Worm (Caenorhabditis elegans): ENCODE results near the gene T22F3.10.
"Not testable (repeated sequence)": the region's sequence is repeated elsewhere in the genome, so short reads cannot be mapped to it uniquely, and the experiment has no call there.

Gene T22F3.10

DNA sequence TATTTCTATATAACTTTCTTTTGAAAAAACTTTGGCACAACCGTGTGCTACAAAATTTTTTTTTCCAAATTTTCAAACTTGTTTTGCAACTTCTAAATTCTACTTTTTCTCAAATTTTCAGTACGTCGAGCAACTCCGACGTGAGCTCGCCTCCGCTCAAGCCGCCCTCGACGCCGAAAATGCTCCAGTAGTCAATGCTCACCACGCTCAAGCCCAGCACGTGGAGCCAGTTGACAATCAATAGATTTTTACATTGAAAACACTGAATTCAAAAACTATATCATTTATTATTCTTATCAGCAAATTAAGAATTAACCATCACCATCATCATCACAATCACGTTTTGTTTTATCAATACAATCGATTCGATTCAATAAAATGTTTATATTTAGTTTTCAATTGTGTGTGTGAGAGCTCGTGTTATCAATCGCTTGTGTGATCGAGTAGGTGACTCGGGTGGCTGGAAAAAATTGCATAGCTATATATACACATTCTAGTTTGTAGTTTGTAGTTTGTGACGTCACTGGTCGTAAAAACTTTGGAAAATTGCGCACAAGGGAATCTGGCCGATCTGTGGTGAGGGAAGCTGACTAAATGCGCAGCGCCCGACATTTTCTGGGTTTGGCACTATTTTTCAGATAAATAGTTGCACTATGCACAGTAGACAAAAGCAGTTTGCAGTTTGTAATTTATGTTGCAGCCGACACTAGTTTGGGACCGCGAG lies 22.9 kb upstream of the T22F3.10 start:
- TF ChIP-seq elt-2 (tag; optimal IDR thresholded peaks at IDR 0.05) = peak; percentile 38
- no peak for TF ChIP-seq tbx-7 (tag; optimal IDR thresholded peaks at IDR 0.05)
- TF ChIP-seq pqm-1 (tag; optimal IDR thresholded peaks at IDR 0.05) = peak; percentile 28

DNA sequence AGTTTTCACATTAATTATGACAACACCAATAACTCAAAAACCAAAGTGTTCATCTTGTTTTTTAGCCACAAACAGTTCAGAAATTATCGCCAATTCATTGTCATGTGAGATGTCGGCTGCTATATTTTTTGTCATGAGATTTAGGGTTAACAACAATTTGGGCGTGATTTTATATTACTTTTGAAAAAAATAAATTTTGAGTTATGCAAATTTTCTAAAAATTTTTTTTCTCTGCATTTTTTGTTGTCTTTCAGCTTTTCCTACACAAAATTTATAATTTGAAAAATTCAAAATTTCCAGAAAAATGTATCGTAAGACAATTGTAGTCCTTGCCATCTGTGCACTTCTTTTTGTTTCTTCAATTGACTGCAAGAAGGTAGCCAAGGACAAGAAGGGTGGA lies 21.5 kb upstream of the T22F3.10 start, which contains the start of gene F59B1.2:
TSS of gene F59B1.2 (plus strand) at position 301 of the 400 bp plus-strand sequence.
- TF ChIP-seq hlh-8 (tag; optimal IDR thresholded peaks at IDR 0.05) (no peak), ama-1 (optimal IDR thresholded peaks at IDR 0.05) (no peak), K02D7.2 (tag; optimal IDR thresholded peaks at IDR 0.05) (no peak), ref-2 (tag; optimal IDR thresholded peaks at IDR 0.05) (no peak), pqm-1 (tag; optimal IDR thresholded peaks at IDR 0.05) (no peak), dve-1 (tag; optimal IDR thresholded peaks at IDR 0.05) (no peak), ceh-24 (tag; optimal IDR thresholded peaks at IDR 0.05) (no peak), sox-4 (tag; optimal IDR thresholded peaks at IDR 0.05) (no peak), pros-1 (tag; optimal IDR thresholded peaks at IDR 0.05) (no peak), lim-6 (tag; optimal IDR thresholded peaks at IDR 0.05) (no peak), odd-2 (tag; optimal IDR thresholded peaks at IDR 0.05) (no peak), elt-2 (tag; optimal IDR thresholded peaks at IDR 0.05) (no peak), F13H6.1 (tag; optimal IDR thresholded peaks at IDR 0.05) (no peak), nhr-232 (tag; optimal IDR thresholded peaks at IDR 0.05) (no peak), lin-11 (tag; optimal IDR thresholded peaks at IDR 0.05) (no peak), nhr-11 (tag; optimal IDR thresholded peaks at IDR 0.05) (no peak), tbx-7 (tag; optimal IDR thresholded peaks at IDR 0.05) (no peak), hlh-15 (tag; optimal IDR thresholded peaks at IDR 0.05) (no peak)

DNA sequence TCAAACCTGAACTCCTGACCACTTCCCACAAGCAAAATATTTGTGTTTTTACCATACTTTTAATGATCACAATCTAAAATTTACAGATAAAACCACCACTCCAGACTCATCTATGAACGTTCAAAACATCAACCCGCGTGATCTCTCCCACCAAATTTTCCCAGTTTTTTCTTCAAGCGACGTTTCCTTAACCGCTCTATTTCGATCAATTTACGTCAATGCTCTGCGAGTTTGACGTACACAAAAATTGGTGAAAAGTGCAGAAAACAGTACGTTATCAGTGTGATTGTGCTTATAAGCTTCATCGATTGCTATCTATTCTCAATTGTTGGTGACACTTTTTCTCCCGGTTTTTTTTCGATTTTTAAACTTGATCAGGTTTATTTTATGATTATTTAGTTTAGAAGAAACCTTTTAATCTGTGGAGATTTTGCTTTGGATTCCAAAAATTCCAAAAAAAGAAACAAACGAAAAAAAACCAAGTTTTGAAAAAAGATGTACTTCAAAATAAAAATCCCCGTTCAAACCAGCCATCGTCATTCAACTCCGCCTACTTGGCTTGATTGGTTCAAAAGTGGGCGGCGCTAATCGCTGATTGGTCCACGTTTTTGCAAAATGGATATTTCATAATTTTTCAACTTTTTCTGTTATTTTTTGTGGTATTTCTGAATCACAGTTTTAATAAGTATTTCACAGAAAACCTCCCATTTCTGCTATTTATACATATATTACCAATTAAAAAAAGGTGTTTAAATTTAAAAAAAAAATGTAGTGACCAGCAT lies 20.9 kb upstream of the T22F3.10 start:
- TF ChIP-seq hlh-30 (tag; optimal IDR thresholded peaks at IDR 0.05; ENCODE audit: insufficient read depth) = no peak
- TF ChIP-seq nfya-1 (tag; optimal IDR thresholded peaks at IDR 0.05) = peak; percentile 72

DNA sequence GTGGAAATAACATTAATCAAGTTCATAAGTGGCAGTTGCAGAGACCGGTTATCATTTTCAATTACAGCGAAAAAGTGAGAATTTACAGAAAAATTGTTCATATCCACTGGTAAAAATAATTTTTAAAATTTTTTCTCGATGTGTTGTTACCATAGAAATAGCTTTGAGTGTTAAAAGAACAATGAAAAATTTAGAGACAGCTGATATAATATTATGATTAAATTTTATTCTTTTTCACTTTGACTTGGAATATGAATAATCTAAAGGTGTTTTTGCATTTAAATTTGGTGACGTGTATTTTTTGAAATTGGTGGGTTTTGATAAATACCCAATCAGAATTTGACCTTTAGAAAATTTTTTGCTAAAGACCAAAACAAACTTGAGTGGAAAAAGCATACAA lies 20.0 kb upstream of the T22F3.10 start, which contains the start of gene F59B1.6:
TSS of gene F59B1.6 (minus strand) at position 101 of the 400 bp plus-strand sequence.
- TF ChIP-seq ets-4 (tag; optimal IDR thresholded peaks at IDR 0.05) (no peak), sdc-2 (tag; optimal IDR thresholded peaks at IDR 0.05) (no peak), pag-3 (tag; optimal IDR thresholded peaks at IDR 0.05; ENCODE audit: borderline replicate concordance) (no peak)

DNA sequence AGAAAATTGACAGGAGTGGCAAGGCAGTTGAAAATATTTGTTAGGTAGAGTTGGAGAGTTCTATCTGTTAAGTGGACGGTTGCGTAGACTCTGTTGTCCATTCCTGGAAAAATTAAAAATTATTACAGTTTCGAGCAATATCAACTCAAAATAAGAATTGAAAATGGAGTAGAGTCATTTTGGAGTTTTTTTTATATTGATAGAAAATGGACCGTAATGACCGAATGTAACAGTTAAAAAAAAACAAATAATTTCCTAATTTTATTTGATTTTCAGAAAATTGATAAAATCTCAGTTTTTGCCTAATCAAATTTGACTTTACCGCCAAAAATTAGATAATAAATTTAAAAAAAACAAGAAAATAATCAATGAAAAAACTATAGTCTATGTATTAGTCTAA lies 15.4 kb upstream of the T22F3.10 start, which contains the start of gene F59B1.4:
TSS of gene F59B1.4 (minus strand) at position 101 of the 400 bp plus-strand sequence.
- TF ChIP-seq Y22D7AL.16 (tag; optimal IDR thresholded peaks at IDR 0.05) = no peak
- no peak for TF ChIP-seq sox-2 (GFP tag; IDR thresholded peaks at IDR 0.05)
- TF ChIP-seq ets-4 (tag; optimal IDR thresholded peaks at IDR 0.05) = no peak
- TF ChIP-seq fax-1 (tag; optimal IDR thresholded peaks at IDR 0.05) = no peak
- TF ChIP-seq ceh-31 (tag; optimal IDR thresholded peaks at IDR 0.05) = no peak
- TF ChIP-seq fkh-10 (GFP tag; optimal IDR thresholded peaks at IDR 0.05) = no peak
- no peak for TF ChIP-seq odd-2 (tag; optimal IDR thresholded peaks at IDR 0.05)
- TF ChIP-seq unc-86 (tag; optimal IDR thresholded peaks at IDR 0.05) = no peak

DNA sequence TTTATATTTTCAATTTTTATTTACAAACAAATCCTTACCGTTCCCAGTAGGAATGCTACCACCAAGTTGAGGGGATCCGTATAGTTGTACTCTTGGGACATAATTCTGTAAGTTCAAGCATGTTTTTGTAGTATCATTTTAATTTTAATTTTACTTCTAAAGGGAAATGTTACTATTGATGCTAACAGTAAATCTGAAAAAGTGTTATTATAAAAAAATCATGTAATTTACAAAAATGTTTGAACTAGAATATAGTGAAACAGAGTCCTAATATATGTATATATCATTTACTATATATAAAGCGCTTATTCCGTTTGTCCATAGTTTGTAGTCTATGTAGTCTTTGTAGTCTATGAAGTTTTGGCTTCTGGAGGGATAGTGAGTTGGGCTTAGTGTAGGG lies 9.1 kb upstream of the T22F3.10 start, which contains the start of gene srx-93:
TSS of gene srx-93 (minus strand) at position 101 of the 400 bp plus-strand sequence.
- not testable (repeated sequence) for TF ChIP-seq unc-42, zip-5, npax-4 (tag; optimal IDR thresholded peaks at IDR 0.05)

Data from whole organism, late embryonic.